Fruit fly (Drosophila melanogaster) whole organism, embryonic: ENCODE data around the gene CG13390.

ENCODE experiments used
- Bteb2 ChIP-seq: fragments of 200-800 bp; sonication (Bioruptor generic); optimal IDR thresholded peaks from 2 replicates; lab custom pipeline; 2016; ENCODE audit warnings: missing biosample characterization, missing genetic modification characterization
- CG13424 ChIP-seq: fragments of 200-800 bp; sonication (Bioruptor generic); optimal IDR thresholded peaks from 2 replicates; lab custom pipeline; 2019; ENCODE audit warnings: missing biosample characterization, mild to moderate bottlenecking, missing genetic modification characterization, moderate library complexity
- CG14441 ChIP-seq: fragments of 200-800 bp; sonication (Bioruptor generic); IDR thresholded peaks from 2 replicates; pipeline ENCODE4 v1.3.6; 2022; ENCODE audit warnings: missing biosample characterization, missing genetic modification characterization
- CG15011 ChIP-seq: fragments of 200-800 bp; sonication (Bioruptor generic); optimal IDR thresholded peaks from 3 replicates; lab custom pipeline; 2018; ENCODE audit warnings: missing biosample characterization, mild to moderate bottlenecking, missing genetic modification characterization
- CG15269 ChIP-seq: fragments of 200-800 bp; sonication (Bioruptor generic); optimal IDR thresholded peaks from 2 replicates; lab custom pipeline; 2018; ENCODE audit warnings: missing biosample characterization, mild to moderate bottlenecking, missing genetic modification characterization, moderate library complexity
- CG1647 ChIP-seq: fragments of 200-800 bp; sonication (Bioruptor generic); optimal IDR thresholded peaks from 3 replicates; lab custom pipeline; 2016; ENCODE audit warnings: missing biosample characterization, missing genetic modification characterization
- CG16779 ChIP-seq: fragments of 200-800 bp; sonication (Bioruptor generic); IDR thresholded peaks from 2 replicates; pipeline ENCODE4 v1.3.6; 2022; ENCODE audit warnings: missing biosample characterization, missing genetic modification characterization
- CG17186 ChIP-seq: fragments of 200-800 bp; sonication (Bioruptor generic); optimal IDR thresholded peaks from 3 replicates; lab custom pipeline; 2017; ENCODE audit warnings: missing biosample characterization, missing genetic modification reagents, missing genetic modification characterization
- CG18262 ChIP-seq: fragments of 200-800 bp; optimal IDR thresholded peaks from 3 replicates; lab custom pipeline; 2019; ENCODE audit warnings: missing biosample characterization, mild to moderate bottlenecking, missing genetic modification characterization, moderate library complexity
- CG32772 ChIP-seq: fragments of 200-800 bp; sonication (Bioruptor generic); IDR thresholded peaks from 2 replicates; pipeline ENCODE4 v1.3.6; 2022; ENCODE audit warnings: missing biosample characterization, missing genetic modification characterization
- CG34376 ChIP-seq: fragments of 200-800 bp; sonication (Bioruptor generic); optimal IDR thresholded peaks from 2 replicates; lab custom pipeline; 2018; ENCODE audit warnings: missing biosample characterization, mild to moderate bottlenecking, missing genetic modification characterization
- CG4328 ChIP-seq: fragments of 200-800 bp; sonication (Bioruptor generic); optimal IDR thresholded peaks from 3 replicates; lab custom pipeline; 2017; ENCODE audit warnings: missing biosample characterization, missing genetic modification reagents, missing genetic modification characterization
- CG4854 ChIP-seq: fragments of 200-800 bp; sonication (Bioruptor generic); optimal IDR thresholded peaks from 2 replicates; lab custom pipeline; 2016; ENCODE audit warnings: missing biosample characterization, missing genetic modification characterization, inconsistent platforms
- CG5245 ChIP-seq: fragments of 200-800 bp; sonication (Bioruptor generic); optimal IDR thresholded peaks from 3 replicates; lab custom pipeline; 2016; ENCODE audit warnings: missing biosample characterization, missing genetic modification characterization
- CG6683 ChIP-seq: fragments of 200-800 bp; sonication (Bioruptor generic); optimal IDR thresholded peaks from 2 replicates; lab custom pipeline; 2017; ENCODE audit warnings: missing biosample characterization, mild to moderate bottlenecking, missing genetic modification characterization, missing genetic modification reagents
- CG8388 ChIP-seq: fragments of 200-800 bp; sonication (Bioruptor generic); optimal IDR thresholded peaks from 2 replicates; lab custom pipeline; 2019; ENCODE audit warnings: missing biosample characterization, mild to moderate bottlenecking, missing genetic modification characterization, moderate library complexity
- CG9609 ChIP-seq: fragments of 200-800 bp; sonication (Bioruptor generic); optimal IDR thresholded peaks from 3 replicates; lab custom pipeline; 2016; ENCODE audit warnings: missing biosample characterization, missing genetic modification characterization
- Dbx ChIP-seq: fragments of 200-800 bp; sonication (Bioruptor generic); IDR thresholded peaks from 3 replicates; pipeline ENCODE4 v1.3.6; 2022; ENCODE audit warnings: missing biosample characterization, missing genetic modification characterization
- Dek ChIP-seq: fragments of 200-800 bp; sonication (Bioruptor generic); optimal IDR thresholded peaks from 3 replicates; lab custom pipeline; 2019; ENCODE audit warnings: missing biosample characterization, mild to moderate bottlenecking, missing genetic modification characterization, moderate library complexity
- Doc3 ChIP-seq: fragments of 200-800 bp; sonication (Bioruptor generic); IDR thresholded peaks from 3 replicates; pipeline ENCODE4 v1.3.6; 2022; ENCODE audit warnings: missing biosample characterization, missing genetic modification characterization; ENCODE audit not compliant: partially characterized antibody
- Ets65A ChIP-seq: fragments of 200-800 bp; sonication (Bioruptor generic); peaks from one replicate; lab custom pipeline; 2016; ENCODE audit warnings: missing biosample characterization, missing genetic modification characterization
- HLH4C ChIP-seq: fragments of 200-800 bp; sonication (Bioruptor generic); IDR thresholded peaks from 3 replicates; pipeline ENCODE4 v1.3.6; 2022; ENCODE audit warnings: missing biosample characterization, missing genetic modification characterization; ENCODE audit not compliant: partially characterized antibody
- Myb ChIP-seq: fragments of 200-800 bp; sonication (Bioruptor generic); optimal IDR thresholded peaks from 2 replicates; lab custom pipeline; 2016; ENCODE audit warnings: missing biosample characterization, missing genetic modification characterization
- NFAT ChIP-seq: fragments of 200-800 bp; sonication (Bioruptor generic); IDR thresholded peaks from 2 replicates; pipeline ENCODE4 v1.3.6; 2022; ENCODE audit warnings: missing biosample characterization, missing genetic modification characterization
- NfI ChIP-seq: fragments of 200-800 bp; sonication (Bioruptor generic); optimal IDR thresholded peaks from 3 replicates; lab custom pipeline; 2018; ENCODE audit warnings: missing biosample characterization, mild to moderate bottlenecking, missing genetic modification characterization, moderate library complexity
- Rx ChIP-seq: fragments of 200-800 bp; sonication (Bioruptor generic); IDR thresholded peaks from 2 replicates; pipeline ENCODE4 v1.3.6; 2022; ENCODE audit warnings: missing biosample characterization, missing genetic modification characterization
- Xbp1 ChIP-seq: fragments of 200-800 bp; sonication (Bioruptor generic); optimal IDR thresholded peaks from 3 replicates; lab custom pipeline; 2016; ENCODE audit warnings: missing biosample characterization, mild to moderate bottlenecking, missing genetic modification characterization
- Xrp1 ChIP-seq: fragments of 200-800 bp; sonication (Bioruptor generic); IDR thresholded peaks from 2 replicates; pipeline ENCODE4 v1.3.6; 2022; ENCODE audit warnings: missing biosample characterization, missing genetic modification characterization
- crol ChIP-seq: fragments of 200-800 bp; sonication (Bioruptor generic); IDR thresholded peaks from 2 replicates; pipeline ENCODE4 v1.3.6; 2022; ENCODE audit warnings: missing biosample characterization, missing genetic modification characterization
- danr ChIP-seq: fragments of 200-800 bp; sonication (Bioruptor generic); IDR thresholded peaks from 2 replicates; pipeline ENCODE4 v1.3.6; 2022; ENCODE audit warnings: missing biosample characterization, missing genetic modification characterization
- dm ChIP-seq: fragments of 200-800 bp; sonication (Bioruptor generic); optimal IDR thresholded peaks from 3 replicates; lab custom pipeline; 2016; ENCODE audit warnings: missing biosample characterization, missing genetic modification characterization
- dmrt11E ChIP-seq: fragments of 200-800 bp; sonication (Bioruptor generic); optimal IDR thresholded peaks from 3 replicates; lab custom pipeline; 2018; ENCODE audit warnings: missing biosample characterization, mild to moderate bottlenecking, missing genetic modification characterization, moderate library complexity
- dysf ChIP-seq: fragments of 200-800 bp; sonication (Bioruptor generic); IDR thresholded peaks from 3 replicates; pipeline ENCODE4 v1.3.6; 2022; ENCODE audit warnings: missing biosample characterization, missing genetic modification characterization
- fd96Cb ChIP-seq: fragments of 200-800 bp; sonication (Bioruptor generic); optimal IDR thresholded peaks from 2 replicates; lab custom pipeline; 2018; ENCODE audit warnings: missing biosample characterization, mild to moderate bottlenecking, missing genetic modification characterization, moderate library complexity
- fru ChIP-seq: fragments of >200 bp; optimal IDR thresholded peaks from 2 replicates; lab custom pipeline; 2017
- hbn ChIP-seq: fragments of 200-800 bp; sonication (Bioruptor generic); IDR thresholded peaks from 2 replicates; pipeline ENCODE4 v1.3.6; 2022; ENCODE audit warnings: missing biosample characterization, missing genetic modification characterization; ENCODE audit not compliant: partially characterized antibody
- lbe ChIP-seq: fragments of 200-800 bp; sonication (Bioruptor generic); optimal IDR thresholded peaks from 2 replicates; lab custom pipeline; 2016; ENCODE audit warnings: missing biosample characterization, mild to moderate bottlenecking, missing genetic modification characterization
- lola ChIP-seq, 3 experiments: fragments of >200 bp in 2 of 3; fragments of 200-800 bp in 1 of 3; sonication (Bioruptor generic) in 1 of 3; optimal IDR thresholded peaks; 2 replicates each; lab custom pipeline; 2017 to 2019; ENCODE audit warnings: missing biosample characterization in 3 of 3, missing genetic modification characterization in 3 of 3, mild to moderate bottlenecking in 1 of 3, moderate library complexity in 1 of 3
- nerfin-1 ChIP-seq: fragments of 200-800 bp; sonication (Bioruptor generic); optimal IDR thresholded peaks from 3 replicates; lab custom pipeline; 2019; ENCODE audit warnings: missing biosample characterization, mild to moderate bottlenecking, missing genetic modification characterization, moderate library complexity
- nom ChIP-seq: fragments of 200-800 bp; sonication (Bioruptor generic); optimal IDR thresholded peaks from 2 replicates; lab custom pipeline; 2017; ENCODE audit warnings: missing biosample characterization, missing genetic modification characterization, mild to moderate bottlenecking, moderate library complexity, missing genetic modification reagents
- p53 ChIP-seq: fragments of 200-800 bp; sonication (Bioruptor generic); optimal IDR thresholded peaks from 2 replicates; lab custom pipeline; 2016; ENCODE audit warnings: missing biosample characterization, missing genetic modification characterization
- pfk ChIP-seq: fragments of 200-800 bp; sonication (Bioruptor generic); optimal IDR thresholded peaks from 2 replicates; lab custom pipeline; 2018; ENCODE audit warnings: missing biosample characterization, mild to moderate bottlenecking, missing genetic modification characterization, moderate library complexity
- sc ChIP-seq, 3 experiments: fragments of >200 bp in 2 of 3; fragments of 200-800 bp in 1 of 3; sonication (Bioruptor generic) in 1 of 3; optimal IDR thresholded peaks; 2 replicates in 2 of 3; 3 replicates in 1 of 3; lab custom pipeline; 2017; ENCODE audit warnings: mild to moderate bottlenecking in 1 of 3, missing biosample characterization in 1 of 3, missing genetic modification characterization in 1 of 3, missing genetic modification reagents in 1 of 3
- scrt ChIP-seq: fragments of 200-800 bp; sonication (Bioruptor generic); optimal IDR thresholded peaks from 2 replicates; lab custom pipeline; 2018; ENCODE audit warnings: missing biosample characterization, mild to moderate bottlenecking, missing genetic modification characterization, moderate library complexity
- sd ChIP-seq: fragments of 200-800 bp; sonication (Bioruptor generic); optimal IDR thresholded peaks from 3 replicates; lab custom pipeline; 2018; ENCODE audit warnings: missing biosample characterization, mild to moderate bottlenecking, missing genetic modification characterization, moderate library complexity
- sima ChIP-seq: fragments of 200-800 bp; sonication (Bioruptor generic); optimal IDR thresholded peaks from 2 replicates; lab custom pipeline; 2016; ENCODE audit warnings: missing biosample characterization, missing genetic modification characterization
- stc ChIP-seq: fragments of 200-800 bp; sonication (Bioruptor generic); IDR thresholded peaks from 2 replicates; pipeline ENCODE4 v1.3.6; 2022; ENCODE audit warnings: missing biosample characterization, missing genetic modification characterization
- tx ChIP-seq: fragments of 200-800 bp; sonication (Bioruptor generic); optimal IDR thresholded peaks from 2 replicates; lab custom pipeline; 2016; ENCODE audit warnings: missing biosample characterization, missing genetic modification characterization
- vfl ChIP-seq: fragments of 200-800 bp; sonication (Bioruptor generic); optimal IDR thresholded peaks from 2 replicates; lab custom pipeline; 2016; ENCODE audit warnings: missing biosample characterization, missing genetic modification characterization

Gene CG13390

DNA sequence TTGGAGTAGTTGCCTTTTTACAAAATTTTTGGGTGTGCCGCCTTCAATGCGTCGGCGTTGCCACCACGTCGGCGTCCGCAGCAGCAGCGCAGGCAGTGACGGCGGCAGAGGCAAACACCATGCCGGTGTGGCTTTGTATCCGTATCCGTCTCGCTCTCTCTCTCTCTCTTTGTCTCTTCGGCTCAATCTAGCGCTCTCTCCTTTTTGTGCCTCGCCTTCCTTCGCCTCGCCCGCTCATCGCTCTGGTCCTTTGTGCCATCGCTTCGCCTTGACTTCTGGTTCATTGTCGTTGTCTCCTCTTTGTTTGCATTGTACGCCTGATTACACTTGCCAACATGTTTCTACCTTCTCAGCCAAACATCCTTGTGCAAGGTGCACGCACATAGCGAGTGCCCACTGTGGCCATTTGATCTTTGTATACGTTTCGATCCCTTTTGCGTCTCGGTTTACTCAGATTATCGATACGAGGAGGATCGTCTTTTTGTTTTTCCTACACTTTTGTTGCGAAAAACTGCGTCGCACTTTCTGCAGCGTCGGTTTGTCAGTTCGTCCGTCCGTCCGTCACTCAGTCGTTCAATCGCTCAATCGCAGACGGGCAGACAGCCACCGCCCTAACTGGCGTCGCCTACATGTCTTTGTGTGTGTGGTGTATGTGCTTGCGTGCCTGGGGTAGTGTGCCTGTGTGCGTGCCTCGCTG is 39.9 kb upstream of the CG13390 start:
- TF ChIP-seq vfl, result no peak
- no peak for TF ChIP-seq CG34376 (GFP tag; lab: Kevin White, UChicago)
- no peak for TF ChIP-seq CG8388
- no peak for TF ChIP-seq Myb (GFP tag; lab: Kevin White, UChicago)
- TF ChIP-seq CG5245 (GFP tag; lab: Kevin White, UChicago), result peak; percentile 36
- TF ChIP-seq dm (GFP tag; lab: Kevin White, UChicago), result no peak
- TF ChIP-seq lbe (GFP tag; lab: Kevin White, UChicago), result peak; percentile 55
- no peak for TF ChIP-seq CG17186 (GFP tag; lab: Kevin White, UChicago)
- no peak for TF ChIP-seq p53 (GFP tag; lab: Kevin White, UChicago)
- no peak for TF ChIP-seq CG1647 (GFP tag; lab: Kevin White, UChicago)
- no peak for TF ChIP-seq CG14441
- 0 out of 3 replicates have a peak, but pooled peaks have one; percentile 34 for TF ChIP-seq HLH4C (GFP tag; lab: Robert Waterston, UW)
- no peak for TF ChIP-seq danr
- TF ChIP-seq crol (GFP tag; lab: Robert Waterston, UW), result no peak; the same call in 1 of the 2 replicates
- no peak for TF ChIP-seq Doc3
- peak; percentile 3 for TF ChIP-seq Xbp1 (GFP tag; lab: Kevin White, UChicago)
- TF ChIP-seq sd (tag; lab: Kevin White, UChicago), result no peak
- TF ChIP-seq fru (lab: Kevin White, UChicago), result peak; percentile 57
- TF ChIP-seq CG4328 (GFP tag; lab: Kevin White, UChicago), result no peak
- TF ChIP-seq Ets65A (GFP tag; lab: Kevin White, UChicago), result peak; percentile 62
- no peak for TF ChIP-seq Bteb2 (GFP tag; lab: Kevin White, UChicago)
- TF ChIP-seq Xrp1 (GFP tag; lab: Robert Waterston, UW), result peak; percentile 36; the same call in 1 of the 2 replicates
- no peak for TF ChIP-seq dmrt11E (tag; lab: Kevin White, UChicago)
- no peak for TF ChIP-seq CG4854 (GFP tag; lab: Kevin White, UChicago)
- TF ChIP-seq scrt (GFP tag; lab: Kevin White, UChicago), result no peak
- peak; percentile 25 for TF ChIP-seq CG9609 (GFP tag; lab: Kevin White, UChicago)
- no peak for TF ChIP-seq tx (GFP tag; lab: Kevin White, UChicago)
- no peak for TF ChIP-seq CG13424 (tag; lab: Kevin White, UChicago)
- peak; percentile 83 for TF ChIP-seq nom (GFP tag; lab: Kevin White, UChicago)
- 0 out of 3 replicates have a peak, but pooled peaks have one; percentile 49 for TF ChIP-seq Dbx
- no peak for TF ChIP-seq CG15011 (GFP tag; lab: Kevin White, UChicago)
- no peak for TF ChIP-seq CG6683 (GFP tag; lab: Kevin White, UChicago)
- no peak for TF ChIP-seq NfI (GFP tag; lab: Kevin White, UChicago)
- 0 out of 2 replicates have a peak, but pooled peaks have one; percentile 15 for TF ChIP-seq hbn (GFP tag; lab: Robert Waterston, UW)
- TF ChIP-seq stc (GFP tag; lab: Robert Waterston, UW), result no peak
- TF ChIP-seq CG18262, result no peak
- TF ChIP-seq lola (GFP tag; optimal IDR thresholded peaks at IDR 0.05; lab: Kevin White, UChicago), result no peak
- no peak for TF ChIP-seq CG16779 (GFP tag; lab: Robert Waterston, UW)
- no peak for TF ChIP-seq fd96Cb (tag; lab: Kevin White, UChicago)
- 0 out of 3 replicates have a peak, but pooled peaks have one; percentile 30 for TF ChIP-seq dysf
- 0 out of 2 replicates have a peak, but pooled peaks have one; percentile 11 for TF ChIP-seq NFAT (GFP tag; lab: Robert Waterston, UW)
- TF ChIP-seq CG32772 (GFP tag; lab: Robert Waterston, UW), result no peak
- no peak for TF ChIP-seq CG15269 (tag; lab: Kevin White, UChicago)
- TF ChIP-seq pfk (GFP tag; lab: Kevin White, UChicago), result no peak
- no peak for TF ChIP-seq Rx (GFP tag; lab: Robert Waterston, UW)
- TF ChIP-seq nerfin-1 (tag; lab: Kevin White, UChicago), result peak; percentile 2
- TF ChIP-seq sc (optimal IDR thresholded peaks at IDR 0.05; lab: Kevin White, UChicago), result no peak
- TF ChIP-seq sc (GFP tag; optimal IDR thresholded peaks at IDR 0.05; lab: Kevin White, UChicago), result no peak
- TF ChIP-seq Dek (tag; lab: Kevin White, UChicago), result no peak
- no peak for TF ChIP-seq sima (GFP tag; lab: Kevin White, UChicago)
